Fruit fly (Drosophila melanogaster): ENCODE measurements around the gene Akt.

Gene Akt

DNA sequence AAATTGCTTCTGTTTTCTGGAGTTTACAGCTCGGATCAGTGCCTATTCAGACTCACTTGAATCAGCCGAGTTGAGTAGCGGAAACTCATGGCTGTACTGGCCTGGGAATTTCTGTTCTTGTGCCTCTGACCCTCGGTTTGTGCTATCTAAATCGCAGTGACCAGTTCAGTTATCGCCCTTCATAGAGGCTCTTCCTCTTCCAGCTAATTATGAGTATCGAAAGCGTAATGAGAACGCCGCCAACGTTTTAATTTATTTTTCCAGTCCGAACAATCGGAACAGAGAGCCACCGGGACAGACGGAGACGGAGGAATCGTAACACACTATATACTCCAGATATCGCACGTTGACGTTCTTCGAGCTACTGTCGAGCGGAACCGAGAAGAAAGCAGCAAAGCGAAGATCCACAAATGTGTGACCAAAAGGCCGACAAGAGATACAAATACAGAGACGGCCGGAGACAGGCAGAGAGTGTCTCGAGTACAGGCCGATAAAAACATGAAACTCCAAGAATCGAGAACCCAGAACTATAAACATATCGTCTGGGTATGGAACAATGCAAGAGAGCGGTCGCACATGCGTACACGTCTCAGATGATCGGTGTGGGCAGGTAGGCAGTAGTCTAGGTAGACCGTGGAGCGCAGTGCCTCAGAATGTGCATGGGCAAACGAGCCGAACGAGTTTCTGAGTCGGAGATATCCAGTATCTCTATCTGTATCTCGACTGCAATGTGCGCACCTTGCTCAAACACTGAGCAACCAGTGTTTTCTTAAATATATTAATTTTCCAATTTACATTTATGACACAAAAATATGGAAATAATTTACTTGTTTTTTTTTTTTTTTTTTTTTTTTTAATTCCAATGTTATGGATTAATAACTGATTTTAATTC lies 27.1 kb upstream of the Akt start (continued):
- TF ChIP-seq tup (GFP tag; optimal IDR thresholded peaks at IDR 0.05): peak; percentile 42
- TF ChIP-seq CG17361 (GFP tag; IDR thresholded peaks at IDR 0.05): peak; percentile 58; the same call in 2 of the 3 replicates
- peak; percentile 73 for TF ChIP-seq Six4 (GFP tag; optimal IDR thresholded peaks at IDR 0.05)
- TF ChIP-seq sc (optimal IDR thresholded peaks at IDR 0.05): no peak
- TF ChIP-seq sc (GFP tag; optimal IDR thresholded peaks at IDR 0.05): peak; percentile 53
- TF ChIP-seq CG15011 (GFP tag; optimal IDR thresholded peaks at IDR 0.05): no peak
- TF ChIP-seq CG7839 (tag; optimal IDR thresholded peaks at IDR 0.05): peak; percentile 58
- TF ChIP-seq CG11560 (tag; IDR thresholded peaks at IDR 0.05): no peak
- TF ChIP-seq Sry-β (GFP tag; optimal IDR thresholded peaks at IDR 0.05): no peak
- peak; percentile 69 for TF ChIP-seq CG10209 (GFP tag; optimal IDR thresholded peaks at IDR 0.05)
- TF ChIP-seq vnd (GFP tag; IDR thresholded peaks at IDR 0.05; ENCODE audit: partially characterized antibody): 0 out of 3 replicates have a peak, but pooled peaks have one; percentile 20
- TF ChIP-seq CG17802 (tag; optimal IDR thresholded peaks at IDR 0.05): peak; percentile 46
- TF ChIP-seq salm (tag; optimal IDR thresholded peaks at IDR 0.05): peak; percentile 4
- TF ChIP-seq Hsf (GFP tag; optimal IDR thresholded peaks at IDR 0.05): peak; percentile 67
- peak; percentile 30 for TF ChIP-seq CG12219 (GFP tag; optimal IDR thresholded peaks at IDR 0.05)
- TF ChIP-seq row (GFP tag; IDR thresholded peaks at IDR 0.05): peak; percentile 85
- TF ChIP-seq Chrac-16 (GFP tag; optimal IDR thresholded peaks at IDR 0.05): peak; percentile 76
- TF ChIP-seq bigmax (GFP tag; optimal IDR thresholded peaks at IDR 0.05): no peak
- peak; percentile 85 for TF ChIP-seq CG6689 (GFP tag; IDR thresholded peaks at IDR 0.05)
- no peak for TF ChIP-seq CG1647 (GFP tag; optimal IDR thresholded peaks at IDR 0.05)
- peak; percentile 32; the same call in 1 of the 2 replicates for TF ChIP-seq CG31224 (GFP tag; IDR thresholded peaks at IDR 0.05)
- TF ChIP-seq odd (GFP tag; optimal IDR thresholded peaks at IDR 0.05): no peak
- TF ChIP-seq Ptx1 (GFP tag; IDR thresholded peaks at IDR 0.05): peak; percentile 79
- no peak for TF ChIP-seq CG17186 (GFP tag; optimal IDR thresholded peaks at IDR 0.05)
- peak; percentile 72 for TF ChIP-seq chm (GFP tag; IDR thresholded peaks at IDR 0.05)
- TF ChIP-seq HHEX (GFP tag; optimal IDR thresholded peaks at IDR 0.05): no peak
- peak; percentile 96 for TF ChIP-seq sens (GFP tag)
- TF ChIP-seq Dref (GFP tag; IDR thresholded peaks at IDR 0.05): no peak
- TF ChIP-seq CG18599 (GFP tag; optimal IDR thresholded peaks at IDR 0.05): no peak
- TF ChIP-seq CG13287 (GFP tag; IDR thresholded peaks at IDR 0.05; ENCODE audit: partially characterized antibody): no peak
- peak; percentile 44; the same call in 1 of the 3 replicates for TF ChIP-seq CG6791 (GFP tag; IDR thresholded peaks at IDR 0.05; ENCODE audit: partially characterized antibody)
- peak; percentile 46 for TF ChIP-seq dimm (GFP tag; IDR thresholded peaks at IDR 0.05)
- TF ChIP-seq CG11723 (GFP tag; optimal IDR thresholded peaks at IDR 0.05): no peak
- peak; percentile 30 for TF ChIP-seq Meics (GFP tag; optimal IDR thresholded peaks at IDR 0.05)
- peak; percentile 66 for TF ChIP-seq gcm (GFP tag; optimal IDR thresholded peaks at IDR 0.05)
- TF ChIP-seq CG18619 (GFP tag; optimal IDR thresholded peaks at IDR 0.05): peak; percentile 39
- peak; percentile 40; the same call in 1 of the 2 replicates for TF ChIP-seq ssp (GFP tag; IDR thresholded peaks at IDR 0.05)
- TF ChIP-seq her (GFP tag; optimal IDR thresholded peaks at IDR 0.05): peak; percentile 12
- TF ChIP-seq Lim3 (GFP tag; IDR thresholded peaks at IDR 0.05): peak; percentile 12; the same call in 1 of the 2 replicates
- TF ChIP-seq Blimp-1 (GFP tag; optimal IDR thresholded peaks at IDR 0.05): peak; percentile 84
- TF ChIP-seq Dll (GFP tag; IDR thresholded peaks at IDR 0.05; ENCODE audit: partially characterized antibody): no peak
- TF ChIP-seq CG30403 (GFP tag; optimal IDR thresholded peaks at IDR 0.05): peak; percentile 83
- no peak for TF ChIP-seq Hmx (GFP tag; optimal IDR thresholded peaks at IDR 0.05)
- no peak for TF ChIP-seq B-H2 (GFP tag; optimal IDR thresholded peaks at IDR 0.05)
- no peak for TF ChIP-seq disco-r (GFP tag; optimal IDR thresholded peaks at IDR 0.05)
- peak; percentile 5 for TF ChIP-seq Sry-δ (GFP tag; optimal IDR thresholded peaks at IDR 0.05)
- 0 out of 2 replicates have a peak, but pooled peaks have one; percentile 35 for TF ChIP-seq CG2129 (GFP tag; IDR thresholded peaks at IDR 0.05; ENCODE audit: partially characterized antibody)
- TF ChIP-seq Dek (tag; optimal IDR thresholded peaks at IDR 0.05): no peak
